Worm (Caenorhabditis elegans) whole organism, L3 larva: Measurements from ENCODE around the gene sru-30.
A peak's percentile ranks its signal among the peaks of the same experiment; 100 is the strongest.

Experiments
- R02D3.7 ChIP-seq: fragments of 150-350 bp; optimal IDR thresholded peaks from 2 replicates; lab custom pipeline; 2014; ENCODE audit warnings: missing biosample characterization, missing genetic modification characterization
- ZK546.5 ChIP-seq: sonication (generic microtip); optimal IDR thresholded peaks from 2 replicates; lab custom pipeline; 2017; ENCODE audit warnings: missing biosample characterization, missing genetic modification characterization
- aly-2 ChIP-seq: fragments of 150-350 bp; optimal IDR thresholded peaks from 2 replicates; lab custom pipeline; 2014; ENCODE audit warnings: missing biosample characterization, missing genetic modification characterization
- ama-1 ChIP-seq: fragments of 150-350 bp; optimal IDR thresholded peaks from 2 replicates; lab custom pipeline; 2018
- ceh-16 ChIP-seq: sonication (generic microtip); optimal IDR thresholded peaks from 2 replicates; lab custom pipeline; 2017; ENCODE audit warnings: missing biosample characterization, missing genetic modification characterization
- ceh-28 ChIP-seq: fragments of 150-350 bp; optimal IDR thresholded peaks from 2 replicates; lab custom pipeline; 2014; ENCODE audit warnings: missing biosample characterization, missing genetic modification reagents, missing genetic modification characterization
- ceh-82 ChIP-seq: fragments of 150-350 bp; optimal IDR thresholded peaks from 2 replicates; lab custom pipeline; 2014; ENCODE audit warnings: missing biosample characterization, missing genetic modification characterization
- ceh-9 ChIP-seq: sonication (generic microtip); optimal IDR thresholded peaks from 2 replicates; lab custom pipeline; 2018; ENCODE audit warnings: missing biosample characterization, missing genetic modification characterization
- daf-12 ChIP-seq: fragments of 150-350 bp; optimal IDR thresholded peaks from 2 replicates; lab custom pipeline; 2014; ENCODE audit warnings: missing biosample characterization, missing genetic modification reagents, missing genetic modification characterization
- egl-5 ChIP-seq: fragments of 150-350 bp; optimal IDR thresholded peaks from 2 replicates; lab custom pipeline; 2017; ENCODE audit warnings: missing biosample characterization, missing genetic modification reagents, missing genetic modification characterization, inconsistent platforms
- elt-1 ChIP-seq: fragments of 150-350 bp; optimal IDR thresholded peaks from 2 replicates; lab custom pipeline; 2014; ENCODE audit warnings: missing biosample characterization, missing genetic modification characterization
- elt-2 ChIP-seq: sonication (generic microtip); optimal IDR thresholded peaks from 2 replicates; lab custom pipeline; 2016; ENCODE audit warnings: missing genetic modification reagents, mild to moderate bottlenecking, missing genetic modification characterization, missing compliant biosample characterization
- elt-3 ChIP-seq, 3 experiments: fragments of 150-350 bp in 1 of 3; sonication (generic microtip) in 2 of 3; optimal IDR thresholded peaks; 2 replicates in 2 of 3; 4 replicates in 1 of 3; lab custom pipeline; 2014 to 2017; ENCODE audit warnings: missing biosample characterization in 3 of 3, missing genetic modification characterization in 3 of 3
- eor-1 ChIP-seq, 2 experiments: fragments of 150-350 bp; optimal IDR thresholded peaks; 2 replicates each; lab custom pipeline; 2014 to 2018; ENCODE audit warnings: missing biosample characterization in 2 of 2, missing genetic modification characterization in 2 of 2
- fkh-10 ChIP-seq: sonication (generic microtip); optimal IDR thresholded peaks from 2 replicates; lab custom pipeline; 2017; ENCODE audit warnings: missing biosample characterization, missing genetic modification reagents, missing genetic modification characterization
- fkh-2 ChIP-seq: fragments of 150-350 bp; optimal IDR thresholded peaks from 2 replicates; lab custom pipeline; 2014; ENCODE audit warnings: missing biosample characterization, missing genetic modification reagents, missing genetic modification characterization
- jun-1 ChIP-seq: fragments of 150-350 bp; optimal IDR thresholded peaks from 2 replicates; lab custom pipeline; 2014; ENCODE audit warnings: missing biosample characterization, missing genetic modification reagents, missing genetic modification characterization
- lin-15B ChIP-seq: fragments of 150-350 bp; optimal IDR thresholded peaks from 2 replicates; lab custom pipeline; 2014; ENCODE audit warnings: missing biosample characterization, missing genetic modification characterization
- lin-39 ChIP-seq: fragments of 150-350 bp; optimal IDR thresholded peaks from 2 replicates; lab custom pipeline; 2018; ENCODE audit warnings: missing biosample characterization, missing genetic modification reagents, missing genetic modification characterization
- lsy-12 ChIP-seq: sonication (generic microtip); optimal IDR thresholded peaks from 2 replicates; lab custom pipeline; 2016; ENCODE audit warnings: mild to moderate bottlenecking, missing genetic modification characterization, missing compliant biosample characterization
- mdl-1 ChIP-seq: fragments of 150-350 bp; optimal IDR thresholded peaks from 2 replicates; lab custom pipeline; 2014; ENCODE audit warnings: missing biosample characterization, missing genetic modification characterization
- mml-1 ChIP-seq: fragments of 150-350 bp; sonication (generic microtip); optimal IDR thresholded peaks from 3 replicates; lab custom pipeline; 2014; ENCODE audit warnings: missing biosample characterization, missing genetic modification characterization
- nfya-1 ChIP-seq: sonication (generic microtip); optimal IDR thresholded peaks from 2 replicates; lab custom pipeline; 2017; ENCODE audit warnings: missing genetic modification characterization, mild to moderate bottlenecking, missing compliant biosample characterization, antibody characterized with exemption, moderate library complexity; ENCODE audit not compliant: insufficient read depth
- nhr-11 ChIP-seq: fragments of 150-350 bp; optimal IDR thresholded peaks from 2 replicates; lab custom pipeline; 2014; ENCODE audit warnings: missing biosample characterization, missing genetic modification characterization
- nhr-12 ChIP-seq: fragments of 150-350 bp; optimal IDR thresholded peaks from 2 replicates; lab custom pipeline; 2014; ENCODE audit warnings: missing biosample characterization, missing genetic modification characterization
- nhr-23 ChIP-seq: fragments of 150-350 bp; optimal IDR thresholded peaks from 2 replicates; lab custom pipeline; 2014; ENCODE audit warnings: missing biosample characterization, missing genetic modification reagents, missing genetic modification characterization
- nhr-43 ChIP-seq: sonication (generic microtip); optimal IDR thresholded peaks from 2 replicates; lab custom pipeline; 2016; ENCODE audit warnings: mild to moderate bottlenecking, missing genetic modification characterization, missing compliant biosample characterization; ENCODE audit not compliant: poor library complexity, severe bottlenecking
- nhr-67 ChIP-seq: fragments of 150-350 bp; optimal IDR thresholded peaks from 2 replicates; lab custom pipeline; 2014; ENCODE audit warnings: missing biosample characterization, missing genetic modification characterization
- nhr-77 ChIP-seq: fragments of 150-350 bp; optimal IDR thresholded peaks from 2 replicates; lab custom pipeline; 2014; ENCODE audit warnings: missing biosample characterization, missing genetic modification characterization
- pqm-1 ChIP-seq: fragments of 150-350 bp; optimal IDR thresholded peaks from 2 replicates; lab custom pipeline; 2017; ENCODE audit warnings: missing biosample characterization, missing genetic modification characterization, inconsistent platforms
- skn-1 ChIP-seq: fragments of 150-350 bp; optimal IDR thresholded peaks from 2 replicates; lab custom pipeline; 2014; ENCODE audit warnings: missing biosample characterization, missing genetic modification characterization
- snpc-4 ChIP-seq: fragments of 150-350 bp; optimal IDR thresholded peaks from 2 replicates; lab custom pipeline; 2014; ENCODE audit warnings: missing biosample characterization, missing genetic modification characterization
- tbx-2 ChIP-seq: sonication (generic microtip); optimal IDR thresholded peaks from 2 replicates; lab custom pipeline; 2016; ENCODE audit warnings: mild to moderate bottlenecking, missing genetic modification characterization, missing compliant biosample characterization
- unc-39 ChIP-seq: sonication (generic microtip); optimal IDR thresholded peaks from 4 replicates; lab custom pipeline; 2017; ENCODE audit warnings: missing biosample characterization, missing genetic modification characterization
- unc-62 ChIP-seq: fragments of 150-350 bp; sonication (generic microtip); optimal IDR thresholded peaks from 4 replicates; lab custom pipeline; 2014; ENCODE audit warnings: missing biosample characterization, missing genetic modification reagents, missing genetic modification characterization
- zag-1 ChIP-seq: fragments of 150-350 bp; optimal IDR thresholded peaks from 2 replicates; lab custom pipeline; 2014; ENCODE audit warnings: missing biosample characterization, missing genetic modification characterization
- ztf-11 ChIP-seq: fragments of 150-350 bp; optimal IDR thresholded peaks from 2 replicates; lab custom pipeline; 2014; ENCODE audit warnings: missing biosample characterization, missing genetic modification characterization
- ztf-4 ChIP-seq: fragments of 150-350 bp; optimal IDR thresholded peaks from 2 replicates; lab custom pipeline; 2014; ENCODE audit warnings: missing biosample characterization, missing genetic modification characterization

Gene sru-30

DNA sequence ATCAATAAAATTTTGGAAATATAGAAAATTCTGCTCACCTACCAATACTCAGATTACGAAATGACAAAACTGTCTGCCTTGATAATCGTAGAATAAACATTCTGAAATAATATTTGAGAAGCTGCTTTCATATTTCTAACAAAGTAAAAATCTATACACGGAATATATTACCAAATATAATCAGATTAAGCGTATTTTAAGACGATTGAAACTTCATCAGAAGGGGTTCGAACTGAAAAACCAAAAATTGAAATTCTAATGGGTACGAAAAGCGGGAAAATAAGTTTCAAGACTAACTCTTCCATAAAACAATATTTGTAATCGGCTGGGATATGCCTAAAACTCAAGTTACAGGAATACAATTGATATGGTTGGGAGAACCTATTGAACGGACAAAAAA lies 34.2 kb upstream of the sru-30 start, which contains the start of gene F46B6.4:
F46B6.4 (minus strand) TSS at position 101 of the 400 bp plus-strand sequence.
- no peak for TF ChIP-seq ztf-11 (tag; lab: Kevin White, UChicago)
- TF ChIP-seq mml-1: no peak
- TF ChIP-seq zag-1 (tag; lab: Kevin White, UChicago): no peak
- TF ChIP-seq, all 47 proteins: peak for 0

DNA sequence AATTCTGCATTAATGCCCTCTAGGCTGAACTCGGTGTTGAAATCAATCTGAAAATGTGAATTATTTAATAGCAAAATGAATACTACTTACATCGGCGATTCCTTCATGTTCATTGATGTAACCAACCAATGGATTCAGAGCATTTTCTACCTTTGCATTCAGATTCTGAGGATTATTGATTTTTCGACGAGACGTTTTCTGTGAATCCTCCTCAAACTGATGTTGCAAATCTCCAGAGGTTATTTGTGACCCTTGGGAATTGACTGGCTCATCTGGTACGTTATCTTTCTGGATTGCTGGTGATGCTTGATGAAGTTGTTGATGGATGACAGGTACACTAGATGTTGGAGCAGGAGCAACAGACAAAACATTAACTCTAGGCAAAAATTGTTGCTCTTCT lies 31.6 kb upstream of the sru-30 start:
- TF ChIP-seq mdl-1 (no peak), nhr-77 (tag; lab: Kevin White, UChicago) (no peak), lin-39 (tag; lab: Kevin White, UChicago) (no peak), elt-1 (tag; lab: Kevin White, UChicago) (no peak), ceh-16 (tag; lab: Kevin White, UChicago) (no peak), nhr-12 (no peak), unc-62 (GFP tag; lab: Kevin White, UChicago) (no peak), elt-3 (tag; optimal IDR thresholded peaks at IDR 0.05; lab: Kevin White, UChicago) (no peak), egl-5 (tag; lab: Kevin White, UChicago) (no peak), ama-1 (no peak), nhr-43 (no peak), fkh-2 (tag; lab: Kevin White, UChicago) (no peak), aly-2 (tag; lab: Kevin White, UChicago) (no peak), ztf-11 (tag; lab: Kevin White, UChicago) (no peak)
- TF ChIP-seq, all 47 proteins: peak for 0

DNA sequence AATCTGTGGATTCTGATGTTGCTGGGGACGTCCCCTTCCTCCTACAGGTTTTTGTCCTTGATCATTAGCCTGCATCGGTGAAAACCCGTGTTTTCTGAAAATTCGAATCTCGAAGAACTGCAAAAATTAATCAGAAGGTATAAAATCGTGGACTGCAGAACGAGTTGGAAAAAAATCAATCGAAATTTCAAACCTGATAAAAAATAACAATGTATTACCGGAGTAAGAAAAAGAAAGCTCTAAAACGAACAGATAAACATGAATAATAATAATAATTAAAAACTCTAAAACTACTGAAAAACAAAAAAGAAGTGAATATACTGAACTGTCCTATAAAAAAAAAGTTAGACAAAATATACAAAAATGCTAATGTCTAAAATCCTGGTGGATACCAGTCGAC lies 30.7 kb upstream of the sru-30 start, which contains the start of gene F46B6.5:
F46B6.5 (minus strand) TSS at position 101 of the 400 bp plus-strand sequence.
- TF ChIP-seq daf-12 (tag; lab: Kevin White, UChicago) (no peak), ztf-11 (tag; lab: Kevin White, UChicago) (no peak), fkh-2 (tag; lab: Kevin White, UChicago) (no peak), eor-1 (tag; optimal IDR thresholded peaks at IDR 0.05; lab: Kevin White, UChicago) (no peak), nfya-1 (tag; lab: Kevin White, UChicago) (no peak), nhr-77 (tag; lab: Kevin White, UChicago) (no peak), ztf-4 (tag; lab: Kevin White, UChicago) (no peak), elt-3 (tag; optimal IDR thresholded peaks at IDR 0.05; lab: Kevin White, UChicago) (no peak), ceh-9 (tag; lab: Kevin White, UChicago) (no peak), skn-1 (tag; lab: Kevin White, UChicago) (no peak), unc-62 (GFP tag; lab: Kevin White, UChicago) (no peak)

- no peak for TF ChIP-seq lsy-12 (tag; lab: Kevin White, UChicago)
- TF ChIP-seq ceh-82: no peak
- TF ChIP-seq nhr-77 (tag; lab: Kevin White, UChicago): no peak
- TF ChIP-seq fkh-2 (tag; lab: Kevin White, UChicago): no peak
- TF ChIP-seq ceh-28 (tag; lab: Kevin White, UChicago): no peak
- no peak for TF ChIP-seq ZK546.5 (tag; lab: Kevin White, UChicago)
- no peak for TF ChIP-seq ztf-4 (tag; lab: Kevin White, UChicago)
These were observed 29.4 kb upstream of the sru-30 start for ce11 chrV:9784215-9784614.

ce11 chrV:9786721-9787131 lies 26.9 kb upstream of the sru-30 start, which contains the start of gene F46B6.6:
Gene F46B6.6 (minus strand): TSS chrV:9786868.
- TF ChIP-seq nhr-43 (peak; percentile 49), nfya-1 (tag; lab: Kevin White, UChicago) (no peak), ztf-11 (tag; lab: Kevin White, UChicago) (no peak), elt-2 (tag; lab: Kevin White, UChicago) (peak; percentile 21), ama-1 (peak; percentile 80), pqm-1 (no peak)

ce11 chrV:9789657-9790261 lies 23.9 kb upstream of the sru-30 start, which contains the start of gene ztf-7:
Gene ztf-7 (minus strand): TSS chrV:9789707.
- TF ChIP-seq fkh-10 (GFP tag; lab: Kevin White, UChicago): peak; percentile 87
- TF ChIP-seq jun-1 (tag; lab: Kevin White, UChicago): peak; percentile 95
- TF ChIP-seq nhr-11: peak; percentile 80
- TF ChIP-seq nhr-67 (tag; lab: Kevin White, UChicago): no peak
- TF ChIP-seq unc-62 (GFP tag; lab: Kevin White, UChicago): peak; percentile 18
- peak; percentile 26 for TF ChIP-seq nhr-77 (tag; lab: Kevin White, UChicago)
- peak; percentile 91 for TF ChIP-seq egl-5 (tag; lab: Kevin White, UChicago)
- TF ChIP-seq tbx-2 (tag; lab: Kevin White, UChicago): peak; percentile 88
- peak; percentile 89 for TF ChIP-seq elt-2 (tag; lab: Kevin White, UChicago)
- TF ChIP-seq snpc-4 (tag; lab: Kevin White, UChicago): peak; percentile 93
- TF ChIP-seq nhr-23 (tag; lab: Kevin White, UChicago): peak; percentile 97
- no peak for TF ChIP-seq ZK546.5 (tag; lab: Kevin White, UChicago)
- TF ChIP-seq unc-39: no peak
- no peak for TF ChIP-seq mml-1
- TF ChIP-seq lin-15B (tag; lab: Kevin White, UChicago): peak; percentile 89
- peak; percentile 35 for TF ChIP-seq ceh-82
- peak; percentile 62 for TF ChIP-seq R02D3.7 (tag; lab: Kevin White, UChicago)
- no peak for TF ChIP-seq elt-3 (tag; optimal IDR thresholded peaks at IDR 0.05; lab: Kevin White, UChicago)
- TF ChIP-seq mdl-1: peak; percentile 94
- peak; percentile 80 for TF ChIP-seq ceh-28 (tag; lab: Kevin White, UChicago)
- TF ChIP-seq lsy-12 (tag; lab: Kevin White, UChicago): peak; percentile 96
- no peak for TF ChIP-seq ztf-11 (tag; lab: Kevin White, UChicago)
- no peak for TF ChIP-seq daf-12 (tag; lab: Kevin White, UChicago)
- TF ChIP-seq elt-1 (tag; lab: Kevin White, UChicago): peak; percentile 76
- TF ChIP-seq nhr-43: peak; percentile 97
